Fruit fly (Drosophila melanogaster) whole organism, embryonic: Measurements from ENCODE around the gene CG6432.

Experiments used
- Asciz ChIP-seq: fragments of 200-800 bp; sonication (Bioruptor generic); optimal IDR thresholded peaks from 2 replicates; lab custom pipeline; 2017; ENCODE audit warnings: missing biosample characterization, mild to moderate bottlenecking, missing genetic modification characterization, missing genetic modification reagents
- CG10366 ChIP-seq: fragments of 200-800 bp; sonication (Bioruptor generic); IDR thresholded peaks from 2 replicates; pipeline ENCODE4 v1.3.6; 2022; ENCODE audit warnings: missing biosample characterization, missing genetic modification characterization
- CG13424 ChIP-seq: fragments of 200-800 bp; sonication (Bioruptor generic); optimal IDR thresholded peaks from 2 replicates; lab custom pipeline; 2019; ENCODE audit warnings: missing biosample characterization, mild to moderate bottlenecking, missing genetic modification characterization, moderate library complexity
- CG14965 ChIP-seq: fragments of 200-800 bp; sonication (Bioruptor generic); optimal IDR thresholded peaks from 2 replicates; lab custom pipeline; 2016; ENCODE audit warnings: missing biosample characterization, missing genetic modification characterization, borderline replicate concordance
- CG15011 ChIP-seq: fragments of 200-800 bp; sonication (Bioruptor generic); optimal IDR thresholded peaks from 3 replicates; lab custom pipeline; 2018; ENCODE audit warnings: missing biosample characterization, mild to moderate bottlenecking, missing genetic modification characterization
- CG17829 ChIP-seq: fragments of 200-800 bp; optimal IDR thresholded peaks from 2 replicates; lab custom pipeline; 2019; ENCODE audit warnings: missing biosample characterization, mild to moderate bottlenecking, missing genetic modification characterization, moderate library complexity
- CG18764 ChIP-seq: fragments of 200-800 bp; sonication (Bioruptor generic); optimal IDR thresholded peaks from 3 replicates; lab custom pipeline; 2016; ENCODE audit warnings: missing biosample characterization, missing genetic modification characterization
- CG2202 ChIP-seq: fragments of 200-800 bp; sonication (Bioruptor generic); optimal IDR thresholded peaks from 2 replicates; lab custom pipeline; 2018; ENCODE audit warnings: missing biosample characterization, mild to moderate bottlenecking, missing genetic modification characterization
- CG2678 ChIP-seq: fragments of 200-800 bp; sonication (Bioruptor generic); optimal IDR thresholded peaks from 3 replicates; lab custom pipeline; 2019; ENCODE audit warnings: missing biosample characterization, mild to moderate bottlenecking, missing genetic modification characterization, moderate library complexity
- CG3726 ChIP-seq: fragments of 200-800 bp; sonication (Bioruptor generic); IDR thresholded peaks from 3 replicates; pipeline ENCODE4, ENCODE4 v1.3.6; 2022; ENCODE audit warnings: missing biosample characterization, missing genetic modification characterization
- CG4617 ChIP-seq: fragments of 200-800 bp; sonication (Bioruptor generic); optimal IDR thresholded peaks from 3 replicates; lab custom pipeline; 2016; ENCODE audit warnings: missing biosample characterization, missing genetic modification characterization, borderline replicate concordance
- CG4854 ChIP-seq: fragments of 200-800 bp; sonication (Bioruptor generic); optimal IDR thresholded peaks from 2 replicates; lab custom pipeline; 2016; ENCODE audit warnings: missing biosample characterization, missing genetic modification characterization, inconsistent platforms
- CG6272 ChIP-seq: fragments of 200-800 bp; sonication (Bioruptor generic); IDR thresholded peaks from 2 replicates; pipeline ENCODE4 v1.3.6; 2022; ENCODE audit warnings: missing biosample characterization, missing genetic modification characterization
- CG7987 ChIP-seq: fragments of 200-800 bp; sonication (Bioruptor generic); optimal IDR thresholded peaks from 2 replicates; lab custom pipeline; 2018; ENCODE audit warnings: missing biosample characterization, mild to moderate bottlenecking, missing genetic modification characterization, moderate library complexity
- CG9797 ChIP-seq: fragments of 200-800 bp; sonication (Bioruptor generic); optimal IDR thresholded peaks from 3 replicates; lab custom pipeline; 2018; ENCODE audit warnings: missing biosample characterization, mild to moderate bottlenecking, missing genetic modification characterization
- Dfd ChIP-seq, 2 experiments: fragments of >200 bp; optimal IDR thresholded peaks; 2 replicates each; lab custom pipeline; 2017; ENCODE audit warnings: missing biosample characterization in 2 of 2, missing genetic modification characterization in 2 of 2
- Dp ChIP-seq: fragments of 200-800 bp; sonication (Bioruptor generic); optimal IDR thresholded peaks from 2 replicates; lab custom pipeline; 2018; ENCODE audit warnings: missing biosample characterization, mild to moderate bottlenecking, missing genetic modification characterization, moderate library complexity
- E2f1 ChIP-seq: fragments of 200-800 bp; sonication (Bioruptor generic); IDR thresholded peaks from 2 replicates; pipeline ENCODE4 v1.3.6; 2022; ENCODE audit warnings: missing biosample characterization, missing genetic modification characterization
- Ets97D ChIP-seq: fragments of 200-800 bp; sonication (Bioruptor generic); optimal IDR thresholded peaks from 3 replicates; lab custom pipeline; 2016; ENCODE audit warnings: missing biosample characterization, missing genetic modification characterization
- Fer2 ChIP-seq: fragments of 200-800 bp; sonication (Bioruptor generic); optimal IDR thresholded peaks from 2 replicates; lab custom pipeline; 2018; ENCODE audit warnings: missing biosample characterization, mild to moderate bottlenecking, missing genetic modification characterization, moderate library complexity
- Gsc ChIP-seq: fragments of 200-800 bp; sonication (Bioruptor generic); IDR thresholded peaks from 2 replicates; pipeline ENCODE4 v1.3.6; 2022; ENCODE audit warnings: missing biosample characterization, missing genetic modification characterization
- MTF-1 ChIP-seq: fragments of 200-800 bp; sonication (Bioruptor generic); optimal IDR thresholded peaks from 2 replicates; lab custom pipeline; 2018; ENCODE audit warnings: missing biosample characterization, mild to moderate bottlenecking, missing genetic modification characterization, borderline replicate concordance
- Med ChIP-seq: fragments of 200-800 bp; sonication (Bioruptor generic); peaks from one replicate; lab custom pipeline; 2016; ENCODE audit warnings: missing biosample characterization, missing genetic modification characterization, mild to moderate bottlenecking, inconsistent platforms, moderate library complexity
- Nf-YA ChIP-seq: fragments of 200-800 bp; sonication (Bioruptor generic); IDR thresholded peaks from 2 replicates; pipeline ENCODE4 v1.3.6; 2022; ENCODE audit warnings: missing biosample characterization, missing genetic modification characterization
- Poxn ChIP-seq: fragments of 200-800 bp; sonication (Bioruptor generic); IDR thresholded peaks from 2 replicates; pipeline ENCODE4 v1.3.6; 2022; ENCODE audit warnings: missing biosample characterization, missing genetic modification characterization
- Side ChIP-seq: fragments of 200-800 bp; sonication (Bioruptor generic); optimal IDR thresholded peaks from 2 replicates; lab custom pipeline; 2016; ENCODE audit warnings: missing biosample characterization, missing genetic modification characterization
- Trl ChIP-seq, 3 experiments: fragments of >200 bp in 2 of 3; fragments of 200-800 bp in 1 of 3; sonication (Bioruptor generic) in 1 of 3; optimal IDR thresholded peaks; 2 replicates in 1 of 3; 3 replicates in 2 of 3; lab custom pipeline; 2016 to 2017; ENCODE audit warnings: missing biosample characterization in 1 of 3, missing genetic modification characterization in 1 of 3
- amos ChIP-seq: fragments of 200-800 bp; sonication (Bioruptor generic); IDR thresholded peaks from 2 replicates; pipeline ENCODE4 v1.3.6; 2022; ENCODE audit warnings: missing biosample characterization, missing genetic modification characterization; ENCODE audit not compliant: partially characterized antibody
- az2 ChIP-seq: fragments of 200-800 bp; sonication (Bioruptor generic); optimal IDR thresholded peaks from 3 replicates; lab custom pipeline; 2016; ENCODE audit warnings: missing biosample characterization, missing genetic modification characterization
- bab2 ChIP-seq: fragments of 200-800 bp; sonication (Bioruptor generic); optimal IDR thresholded peaks from 2 replicates; lab custom pipeline; 2016; ENCODE audit warnings: missing biosample characterization, missing genetic modification characterization
- bowl ChIP-seq: fragments of 200-800 bp; sonication (Bioruptor generic); IDR thresholded peaks from 2 replicates; pipeline ENCODE4 v1.3.6; 2022; ENCODE audit warnings: missing biosample characterization, missing genetic modification characterization
- cwo ChIP-seq: fragments of 200-800 bp; sonication (Bioruptor generic); optimal IDR thresholded peaks from 3 replicates; lab custom pipeline; 2017; ENCODE audit warnings: missing biosample characterization, missing genetic modification characterization, mild to moderate bottlenecking, moderate library complexity, missing genetic modification reagents
- dati ChIP-seq: fragments of 200-800 bp; sonication (Bioruptor generic); IDR thresholded peaks from 2 replicates; pipeline ENCODE4 v1.3.6; 2022; ENCODE audit warnings: missing biosample characterization, missing genetic modification characterization
- dimm ChIP-seq: fragments of 200-800 bp; sonication (Bioruptor generic); IDR thresholded peaks from 2 replicates; pipeline ENCODE4 v1.3.6; 2022; ENCODE audit warnings: missing biosample characterization, missing genetic modification characterization
- dm ChIP-seq: fragments of 200-800 bp; sonication (Bioruptor generic); optimal IDR thresholded peaks from 3 replicates; lab custom pipeline; 2016; ENCODE audit warnings: missing biosample characterization, missing genetic modification characterization
- dysf ChIP-seq: fragments of 200-800 bp; sonication (Bioruptor generic); IDR thresholded peaks from 3 replicates; pipeline ENCODE4 v1.3.6; 2022; ENCODE audit warnings: missing biosample characterization, missing genetic modification characterization
- eyg ChIP-seq: fragments of 200-800 bp; sonication (Bioruptor generic); optimal IDR thresholded peaks from 3 replicates; lab custom pipeline; 2016; ENCODE audit warnings: missing biosample characterization, missing genetic modification characterization
- gsb ChIP-seq: fragments of 200-800 bp; sonication (Bioruptor generic); IDR thresholded peaks from 2 replicates; pipeline ENCODE4 v1.3.6; 2022; ENCODE audit warnings: missing biosample characterization, missing genetic modification characterization
- her ChIP-seq: fragments of 200-800 bp; sonication (Bioruptor generic); optimal IDR thresholded peaks from 2 replicates; lab custom pipeline; 2016; ENCODE audit warnings: missing biosample characterization, missing genetic modification characterization
- ind ChIP-seq: fragments of 200-800 bp; sonication (Bioruptor generic); optimal IDR thresholded peaks from 3 replicates; lab custom pipeline; 2016; ENCODE audit warnings: missing biosample characterization, missing genetic modification characterization
- kay ChIP-seq: fragments of 200-800 bp; sonication (Bioruptor generic); optimal IDR thresholded peaks from 2 replicates; lab custom pipeline; 2016; ENCODE audit warnings: missing biosample characterization, missing genetic modification characterization
- lmd ChIP-seq: fragments of 200-800 bp; sonication (Bioruptor generic); IDR thresholded peaks from 2 replicates; pipeline ENCODE4 v1.3.6; 2022; ENCODE audit warnings: missing biosample characterization, missing genetic modification characterization
- lov ChIP-seq, 2 experiments: fragments of 200-800 bp in 1 of 2; fragments of >200 bp in 1 of 2; sonication (Bioruptor generic) in 1 of 2; IDR thresholded peaks in 1 of 2; optimal IDR thresholded peaks in 1 of 2; 2 replicates in 1 of 2; 3 replicates in 1 of 2; pipeline versions ENCODE4 v1.3.6 to Lab custom; 2017 to 2022; ENCODE audit warnings: missing biosample characterization in 1 of 2, missing genetic modification characterization in 1 of 2
- pfk ChIP-seq: fragments of 200-800 bp; sonication (Bioruptor generic); optimal IDR thresholded peaks from 2 replicates; lab custom pipeline; 2018; ENCODE audit warnings: missing biosample characterization, mild to moderate bottlenecking, missing genetic modification characterization, moderate library complexity
- shn ChIP-seq: fragments of 200-800 bp; sonication (Bioruptor generic); optimal IDR thresholded peaks from 3 replicates; lab custom pipeline; 2016; ENCODE audit warnings: missing biosample characterization, missing genetic modification characterization
- ssp ChIP-seq: fragments of 200-800 bp; sonication (Bioruptor generic); IDR thresholded peaks from 2 replicates; pipeline ENCODE4 v1.3.6; 2022; ENCODE audit warnings: missing biosample characterization, missing genetic modification characterization
- wor ChIP-seq: fragments of 200-800 bp; sonication (Bioruptor generic); IDR thresholded peaks from 2 replicates; pipeline ENCODE4 v1.3.6; 2022; ENCODE audit warnings: missing biosample characterization, missing genetic modification characterization

Gene CG6432

dm6 chr3R:24295556-24296465, 40.9 kb upstream of the CG6432 start (continued):
- peak; percentile 60 to 66 for TF ChIP-seq Trl (optimal IDR thresholded peaks at IDR 0.05; lab: Kevin White, UChicago)
- TF ChIP-seq Trl (GFP tag; optimal IDR thresholded peaks at IDR 0.05; lab: Kevin White, UChicago): peak; percentile 62
- TF ChIP-seq Asciz (GFP tag; lab: Kevin White, UChicago): peak; percentile 52
- no peak for TF ChIP-seq lov (optimal IDR thresholded peaks at IDR 0.05; lab: Kevin White, UChicago)
- 0 out of 3 replicates have a peak, but pooled peaks have one; percentile 83 for TF ChIP-seq lov (GFP tag; IDR thresholded peaks at IDR 0.05; lab: Robert Waterston, UW)
- TF ChIP-seq pfk: no peak
- peak; percentile 75 for TF ChIP-seq az2 (GFP tag; lab: Kevin White, UChicago)
- TF ChIP-seq MTF-1 (GFP tag; lab: Kevin White, UChicago): peak; percentile 72
- TF ChIP-seq Dp (GFP tag; lab: Kevin White, UChicago): no peak
- TF ChIP-seq ssp (GFP tag; lab: Robert Waterston, UW): peak; percentile 46
- peak; percentile 34 for TF ChIP-seq CG4617 (GFP tag; lab: Kevin White, UChicago)
- peak; percentile 96 for TF ChIP-seq Med (GFP tag; lab: Kevin White, UChicago)
- TF ChIP-seq lmd (GFP tag; lab: Robert Waterston, UW): peak; percentile 89
- peak; percentile 63 for TF ChIP-seq CG7987 (GFP tag; lab: Kevin White, UChicago)
- no peak for TF ChIP-seq Ets97D (GFP tag; lab: Kevin White, UChicago)
- no peak for TF ChIP-seq Dfd (GFP tag; optimal IDR thresholded peaks at IDR 0.05; lab: Kevin White, UChicago)
- TF ChIP-seq CG3726: peak; percentile 56; the same call in 1 of the 3 replicates
- TF ChIP-seq E2f1 (GFP tag; lab: Robert Waterston, UW): peak; percentile 79
- TF ChIP-seq CG9797 (GFP tag; lab: Kevin White, UChicago): no peak
- no peak for TF ChIP-seq amos (GFP tag; lab: Robert Waterston, UW)
- TF ChIP-seq dm: peak; percentile 49
- TF ChIP-seq CG15011 (GFP tag; lab: Kevin White, UChicago): peak; percentile 52
- no peak for TF ChIP-seq Gsc (GFP tag; lab: Robert Waterston, UW)
- TF ChIP-seq dimm (GFP tag; lab: Robert Waterston, UW): peak; percentile 41; the same call in 1 of the 2 replicates
- peak; percentile 63 for TF ChIP-seq ind (GFP tag; lab: Kevin White, UChicago)
- TF ChIP-seq shn (GFP tag; lab: Kevin White, UChicago): peak; percentile 27
- TF ChIP-seq kay: peak; percentile 64
- peak; percentile 58 for TF ChIP-seq Side (GFP tag; lab: Kevin White, UChicago)
- peak; percentile 56 for TF ChIP-seq CG4854 (GFP tag; lab: Kevin White, UChicago)
- TF ChIP-seq bab2 (GFP tag; lab: Kevin White, UChicago): peak; percentile 59
- peak; percentile 58 for TF ChIP-seq Nf-YA (GFP tag; lab: Robert Waterston, UW)
- no peak for TF ChIP-seq cwo (GFP tag; lab: Kevin White, UChicago)
- peak; percentile 83 for TF ChIP-seq CG17829
- peak; percentile 39 for TF ChIP-seq dati (GFP tag; lab: Robert Waterston, UW)
- TF ChIP-seq gsb (GFP tag; lab: Robert Waterston, UW): peak; percentile 68
- peak; percentile 83 for TF ChIP-seq CG13424 (tag; lab: Kevin White, UChicago)
- TF ChIP-seq Fer2 (tag; lab: Kevin White, UChicago): peak; percentile 56
- TF ChIP-seq her (GFP tag; lab: Kevin White, UChicago): peak; percentile 45
- peak; percentile 72; the same call in 1 of the 2 replicates for TF ChIP-seq bowl
- peak; percentile 44; the same call in 1 of the 2 replicates for TF ChIP-seq wor (GFP tag; lab: Robert Waterston, UW)
- peak; percentile 60 for TF ChIP-seq CG18764 (GFP tag; lab: Kevin White, UChicago)
- peak; percentile 75 for TF ChIP-seq CG10366
- TF ChIP-seq CG2202: peak; percentile 52
- no peak for TF ChIP-seq CG14965 (GFP tag; lab: Kevin White, UChicago)
- TF ChIP-seq dysf (GFP tag; lab: Robert Waterston, UW): peak; percentile 86
- peak; percentile 63 for TF ChIP-seq Poxn (GFP tag; lab: Robert Waterston, UW)
- TF ChIP-seq CG2678 (tag; lab: Kevin White, UChicago): no peak
- peak; percentile 32 for TF ChIP-seq eyg (GFP tag; lab: Kevin White, UChicago)
- TF ChIP-seq CG6272 (GFP tag; lab: Robert Waterston, UW): peak; percentile 65
